Fruit fly (Drosophila melanogaster) whole organism, embryonic: ENCODE results near the gene CG12948.

Source experiments
- ATbp ChIP-seq: fragments of 200-800 bp; sonication (Bioruptor generic); optimal IDR thresholded peaks from 2 replicates; lab custom pipeline; 2017; ENCODE audit warnings: missing biosample characterization, mild to moderate bottlenecking, missing genetic modification characterization, missing genetic modification reagents
- Awh ChIP-seq: fragments of 200-800 bp; sonication (Bioruptor generic); IDR thresholded peaks from 2 replicates; pipeline ENCODE4, ENCODE4 v1.3.6; 2022; ENCODE audit warnings: missing biosample characterization, missing genetic modification characterization
- Blimp-1 ChIP-seq: fragments of 200-800 bp; sonication (Bioruptor generic); optimal IDR thresholded peaks from 3 replicates; lab custom pipeline; 2018; ENCODE audit warnings: missing biosample characterization, missing genetic modification characterization, mild to moderate bottlenecking, moderate library complexity, missing genetic modification reagents
- CG11247 ChIP-seq: fragments of 200-800 bp; sonication (Bioruptor generic); IDR thresholded peaks from 2 replicates; pipeline ENCODE4 v1.3.6; 2022; ENCODE audit warnings: missing biosample characterization, missing genetic modification characterization
- CG11695 ChIP-seq: fragments of 200-800 bp; sonication (Bioruptor generic); IDR thresholded peaks from 3 replicates; pipeline ENCODE4 v1.3.6; 2022; ENCODE audit warnings: missing biosample characterization, missing genetic modification characterization
- CG1233 ChIP-seq: fragments of 200-800 bp; sonication (Bioruptor generic); optimal IDR thresholded peaks from 4 replicates; lab custom pipeline; 2018; ENCODE audit warnings: missing biosample characterization, mild to moderate bottlenecking, missing genetic modification characterization
- CG12391 ChIP-seq: fragments of 200-800 bp; sonication (Bioruptor generic); optimal IDR thresholded peaks from 3 replicates; lab custom pipeline; 2018; ENCODE audit warnings: missing biosample characterization, mild to moderate bottlenecking, missing genetic modification characterization, moderate library complexity
- CG14050 ChIP-seq: fragments of 200-800 bp; sonication (Bioruptor generic); IDR thresholded peaks from 3 replicates; pipeline ENCODE4 v1.3.6; 2022; ENCODE audit warnings: missing biosample characterization, missing genetic modification characterization
- CG15011 ChIP-seq: fragments of 200-800 bp; sonication (Bioruptor generic); optimal IDR thresholded peaks from 3 replicates; lab custom pipeline; 2018; ENCODE audit warnings: missing biosample characterization, mild to moderate bottlenecking, missing genetic modification characterization
- CG15479 ChIP-seq: fragments of 200-800 bp; sonication (Bioruptor generic); optimal IDR thresholded peaks from 3 replicates; lab custom pipeline; 2019; ENCODE audit warnings: missing biosample characterization, mild to moderate bottlenecking, missing genetic modification characterization, moderate library complexity
- CG1647 ChIP-seq: fragments of 200-800 bp; sonication (Bioruptor generic); optimal IDR thresholded peaks from 3 replicates; lab custom pipeline; 2016; ENCODE audit warnings: missing biosample characterization, missing genetic modification characterization
- CG31365 ChIP-seq: fragments of 200-800 bp; sonication (Bioruptor generic); optimal IDR thresholded peaks from 2 replicates; lab custom pipeline; 2018; ENCODE audit warnings: missing biosample characterization, mild to moderate bottlenecking, missing genetic modification characterization
- CG31441 ChIP-seq: fragments of 200-800 bp; sonication (Bioruptor generic); IDR thresholded peaks from 2 replicates; pipeline ENCODE4 v1.3.6; 2022; ENCODE audit warnings: missing biosample characterization, missing genetic modification characterization
- CG32767 ChIP-seq: fragments of 200-800 bp; sonication (Bioruptor generic); IDR thresholded peaks from 2 replicates; pipeline ENCODE4 v1.3.6; 2022; ENCODE audit warnings: missing biosample characterization, missing genetic modification characterization
- CG32772 ChIP-seq: fragments of 200-800 bp; sonication (Bioruptor generic); IDR thresholded peaks from 2 replicates; pipeline ENCODE4 v1.3.6; 2022; ENCODE audit warnings: missing biosample characterization, missing genetic modification characterization
- CG33213 ChIP-seq: fragments of 200-800 bp; sonication (Bioruptor generic); optimal IDR thresholded peaks from 3 replicates; lab custom pipeline; 2016; ENCODE audit warnings: missing biosample characterization, missing genetic modification characterization
- CG3407 ChIP-seq: fragments of 200-800 bp; sonication (Bioruptor generic); optimal IDR thresholded peaks from 2 replicates; lab custom pipeline; 2018; ENCODE audit warnings: missing biosample characterization, mild to moderate bottlenecking, missing genetic modification characterization
- CG34422 ChIP-seq: fragments of 200-800 bp; sonication (Bioruptor generic); IDR thresholded peaks from 3 replicates; pipeline ENCODE4 v1.3.6; 2022; ENCODE audit warnings: missing biosample characterization, missing genetic modification characterization
- CG6175 ChIP-seq: fragments of 200-800 bp; sonication (Bioruptor generic); IDR thresholded peaks from 3 replicates; pipeline ENCODE4 v1.3.6; 2022; ENCODE audit warnings: missing biosample characterization, missing genetic modification characterization
- CG8089 ChIP-seq: fragments of 200-800 bp; sonication (Bioruptor generic); optimal IDR thresholded peaks from 3 replicates; lab custom pipeline; 2016; ENCODE audit warnings: missing biosample characterization, missing genetic modification characterization
- CG8944 ChIP-seq: fragments of 200-800 bp; sonication (Bioruptor generic); optimal IDR thresholded peaks from 3 replicates; lab custom pipeline; 2016; ENCODE audit warnings: missing biosample characterization, missing genetic modification characterization
- CG9437 ChIP-seq: fragments of 200-800 bp; sonication (Bioruptor generic); optimal IDR thresholded peaks from 2 replicates; lab custom pipeline; 2018; ENCODE audit warnings: missing biosample characterization, mild to moderate bottlenecking, missing genetic modification characterization
- Dip3 ChIP-seq: fragments of 200-800 bp; sonication (Bioruptor generic); optimal IDR thresholded peaks from 3 replicates; lab custom pipeline; 2016; ENCODE audit warnings: missing biosample characterization, missing genetic modification characterization
- Drgx ChIP-seq: fragments of 200-800 bp; sonication (Bioruptor generic); IDR thresholded peaks from 2 replicates; pipeline ENCODE4 v1.3.6; 2022; ENCODE audit warnings: missing biosample characterization, missing genetic modification characterization
- E2f2 ChIP-seq: fragments of 200-800 bp; sonication (Bioruptor generic); IDR thresholded peaks from 2 replicates; pipeline ENCODE4 v1.3.6; 2022; ENCODE audit warnings: missing biosample characterization, missing genetic modification characterization
- ERR ChIP-seq: fragments of 200-800 bp; sonication (Bioruptor generic); optimal IDR thresholded peaks from 2 replicates; lab custom pipeline; 2016; ENCODE audit warnings: missing biosample characterization, missing genetic modification characterization
- Ets65A ChIP-seq: fragments of 200-800 bp; sonication (Bioruptor generic); peaks from one replicate; lab custom pipeline; 2016; ENCODE audit warnings: missing biosample characterization, missing genetic modification characterization
- HHEX ChIP-seq: fragments of 200-800 bp; sonication (Bioruptor generic); optimal IDR thresholded peaks from 3 replicates; lab custom pipeline; 2017; ENCODE audit warnings: missing biosample characterization, mild to moderate bottlenecking, missing genetic modification characterization, missing genetic modification reagents
- Hmr ChIP-seq: fragments of 200-800 bp; sonication (Bioruptor generic); optimal IDR thresholded peaks from 3 replicates; lab custom pipeline; 2017; ENCODE audit warnings: mild to moderate bottlenecking, missing biosample characterization, missing genetic modification reagents, missing genetic modification characterization
- Med ChIP-seq: fragments of 200-800 bp; sonication (Bioruptor generic); peaks from one replicate; lab custom pipeline; 2016; ENCODE audit warnings: missing biosample characterization, missing genetic modification characterization, mild to moderate bottlenecking, inconsistent platforms, moderate library complexity
- Oli ChIP-seq: fragments of 200-800 bp; sonication (Bioruptor generic); optimal IDR thresholded peaks from 2 replicates; lab custom pipeline; 2018; ENCODE audit warnings: missing biosample characterization, mild to moderate bottlenecking, missing genetic modification characterization, moderate library complexity
- Sox100B ChIP-seq: fragments of 200-800 bp; sonication (Bioruptor generic); optimal IDR thresholded peaks from 3 replicates; lab custom pipeline; 2018; ENCODE audit warnings: missing biosample characterization, mild to moderate bottlenecking, missing genetic modification characterization
- amos ChIP-seq: fragments of 200-800 bp; sonication (Bioruptor generic); IDR thresholded peaks from 2 replicates; pipeline ENCODE4 v1.3.6; 2022; ENCODE audit warnings: missing biosample characterization, missing genetic modification characterization; ENCODE audit not compliant: partially characterized antibody
- eyg ChIP-seq: fragments of 200-800 bp; sonication (Bioruptor generic); optimal IDR thresholded peaks from 3 replicates; lab custom pipeline; 2016; ENCODE audit warnings: missing biosample characterization, missing genetic modification characterization
- gce ChIP-seq: fragments of 200-800 bp; sonication (Bioruptor generic); IDR thresholded peaks from 3 replicates; pipeline ENCODE4 v1.3.6; 2022; ENCODE audit warnings: missing biosample characterization, missing genetic modification characterization
- grau ChIP-seq: fragments of 200-800 bp; optimal IDR thresholded peaks from 3 replicates; lab custom pipeline; 2019; ENCODE audit warnings: missing biosample characterization, mild to moderate bottlenecking, missing genetic modification characterization, moderate library complexity
- gro ChIP-seq: fragments of 200-800 bp; sonication (Bioruptor generic); optimal IDR thresholded peaks from 2 replicates; lab custom pipeline; 2016; ENCODE audit warnings: missing biosample characterization, missing genetic modification characterization
- hth ChIP-seq: fragments of >200 bp; optimal IDR thresholded peaks from 2 replicates; lab custom pipeline; 2017; ENCODE audit warnings: inconsistent platforms
- maf-S ChIP-seq: fragments of 200-800 bp; sonication (Bioruptor generic); optimal IDR thresholded peaks from 2 replicates; lab custom pipeline; 2016; ENCODE audit warnings: missing biosample characterization, missing genetic modification characterization
- mirr ChIP-seq: fragments of 200-800 bp; sonication (Bioruptor generic); optimal IDR thresholded peaks from 3 replicates; lab custom pipeline; 2018; ENCODE audit warnings: missing biosample characterization, mild to moderate bottlenecking, missing genetic modification characterization
- mld ChIP-seq: fragments of 200-800 bp; sonication (Bioruptor generic); IDR thresholded peaks from 3 replicates; pipeline ENCODE4 v1.3.6; 2022; ENCODE audit warnings: missing biosample characterization, missing genetic modification characterization; ENCODE audit not compliant: partially characterized antibody
- oc ChIP-seq: fragments of 200-800 bp; sonication (Bioruptor generic); optimal IDR thresholded peaks from 2 replicates; lab custom pipeline; 2018; ENCODE audit warnings: missing biosample characterization, mild to moderate bottlenecking, missing genetic modification characterization, moderate library complexity
- otp ChIP-seq: fragments of 200-800 bp; sonication (Bioruptor generic); IDR thresholded peaks from 3 replicates; pipeline ENCODE4, ENCODE4 v1.3.6; 2022; ENCODE audit warnings: missing biosample characterization, missing genetic modification characterization
- pzg ChIP-seq: fragments of 200-800 bp; sonication (Bioruptor generic); optimal IDR thresholded peaks from 3 replicates; lab custom pipeline; 2018; ENCODE audit warnings: missing biosample characterization, mild to moderate bottlenecking, missing genetic modification characterization, moderate library complexity
- schlank ChIP-seq: fragments of 200-800 bp; sonication (Bioruptor generic); optimal IDR thresholded peaks from 2 replicates; lab custom pipeline; 2018; ENCODE audit warnings: missing biosample characterization, mild to moderate bottlenecking, missing genetic modification characterization
- sens ChIP-seq: fragments of 200-800 bp; sonication (Bioruptor generic); peaks from one replicate; lab custom pipeline; 2016; ENCODE audit warnings: missing biosample characterization, missing genetic modification characterization
- sim ChIP-seq: fragments of 200-800 bp; sonication (Bioruptor generic); IDR thresholded peaks from 2 replicates; pipeline ENCODE4 v1.3.6; 2022; ENCODE audit warnings: missing biosample characterization, missing genetic modification characterization
- tll ChIP-seq, 2 experiments: fragments of 200-800 bp in 1 of 2; fragments of >200 bp in 1 of 2; sonication (Bioruptor generic) in 1 of 2; optimal IDR thresholded peaks; 2 replicates each; lab custom pipeline; 2017 to 2019; ENCODE audit warnings: missing biosample characterization in 2 of 2, missing genetic modification characterization in 2 of 2, mild to moderate bottlenecking in 1 of 2, moderate library complexity in 1 of 2
- toy ChIP-seq: fragments of 200-800 bp; sonication (Bioruptor generic); IDR thresholded peaks from 2 replicates; pipeline ENCODE4 v1.3.6; 2022; ENCODE audit warnings: missing biosample characterization, missing genetic modification characterization
- tup ChIP-seq: fragments of 200-800 bp; sonication (Bioruptor generic); optimal IDR thresholded peaks from 2 replicates; lab custom pipeline; 2016; ENCODE audit warnings: missing biosample characterization, mild to moderate bottlenecking, missing genetic modification characterization, moderate library complexity
- zf30C ChIP-seq: fragments of 200-800 bp; sonication (Bioruptor generic); optimal IDR thresholded peaks from 3 replicates; lab custom pipeline; 2018; ENCODE audit warnings: missing biosample characterization, mild to moderate bottlenecking, missing genetic modification characterization

CG12948 gene

dm6 chr3R:9705008-9705628 lies 42.4 kb downstream of the CG12948 start, which contains the start of gene Unc-115a (continued):
- TF ChIP-seq CG6175 (GFP tag; lab: Robert Waterston, UW): no peak
- no peak for TF ChIP-seq mld
- no peak for TF ChIP-seq CG3407
- peak; percentile 51 for TF ChIP-seq ERR (GFP tag; lab: Kevin White, UChicago)
- TF ChIP-seq Sox100B (GFP tag; lab: Kevin White, UChicago): no peak
- peak; percentile 23 for TF ChIP-seq Blimp-1 (GFP tag; lab: Kevin White, UChicago)
- peak; percentile 93 for TF ChIP-seq sens
- peak; percentile 36 for TF ChIP-seq CG1647
- no peak for TF ChIP-seq CG11695 (GFP tag; lab: Robert Waterston, UW)
- TF ChIP-seq eyg (GFP tag; lab: Kevin White, UChicago): peak; percentile 55
- peak; percentile 40 for TF ChIP-seq mirr
- peak; percentile 25 for TF ChIP-seq Dip3 (GFP tag; lab: Kevin White, UChicago)
- peak; percentile 93 for TF ChIP-seq Med (GFP tag; lab: Kevin White, UChicago)
- no peak for TF ChIP-seq Oli (tag; lab: Kevin White, UChicago)
- TF ChIP-seq otp: no peak
- TF ChIP-seq CG9437: no peak
- TF ChIP-seq gce (GFP tag; lab: Robert Waterston, UW): no peak
- peak; percentile 42 for TF ChIP-seq CG31365
- TF ChIP-seq zf30C: peak; percentile 30
- peak; percentile 97 for TF ChIP-seq pzg (GFP tag; lab: Kevin White, UChicago)
- TF ChIP-seq tll (GFP tag; optimal IDR thresholded peaks at IDR 0.05; lab: Kevin White, UChicago): no peak
- peak; percentile 31 for TF ChIP-seq maf-S (GFP tag; lab: Kevin White, UChicago)
- peak; percentile 13 for TF ChIP-seq schlank (tag; lab: Kevin White, UChicago)
- TF ChIP-seq CG32772 (GFP tag; lab: Robert Waterston, UW): no peak
- TF ChIP-seq amos: no peak
- no peak for TF ChIP-seq E2f2 (GFP tag; lab: Robert Waterston, UW)
- no peak for TF ChIP-seq HHEX
- no peak for TF ChIP-seq Awh (GFP tag; lab: Robert Waterston, UW)
- no peak for TF ChIP-seq CG31441 (GFP tag; lab: Robert Waterston, UW)
- TF ChIP-seq CG32767 (GFP tag; lab: Robert Waterston, UW): no peak
- no peak for TF ChIP-seq ATbp (GFP tag; lab: Kevin White, UChicago)
- no peak for TF ChIP-seq CG14050
- peak; percentile 42 for TF ChIP-seq CG8944 (GFP tag; lab: Kevin White, UChicago)
- TF ChIP-seq sim: no peak
- no peak for TF ChIP-seq oc
- TF ChIP-seq toy: no peak
- no peak for TF ChIP-seq tup
- peak; percentile 50 for TF ChIP-seq grau (tag; lab: Kevin White, UChicago)
- TF ChIP-seq hth (lab: Kevin White, UChicago): no peak
- TF ChIP-seq Hmr (GFP tag; lab: Kevin White, UChicago): peak; percentile 83
- no peak for TF ChIP-seq CG34422 (GFP tag; lab: Robert Waterston, UW)
- peak; percentile 90 for TF ChIP-seq Ets65A (GFP tag; lab: Kevin White, UChicago)
- TF ChIP-seq CG12391: peak; percentile 59
- peak; percentile 77 for TF ChIP-seq CG15479 (GFP tag; lab: Kevin White, UChicago)
- TF ChIP-seq CG33213 (GFP tag; lab: Kevin White, UChicago): peak; percentile 76
- peak; percentile 8 for TF ChIP-seq CG8089 (GFP tag; lab: Kevin White, UChicago)
- TF ChIP-seq Drgx (GFP tag; lab: Robert Waterston, UW): no peak
- peak; percentile 73 for TF ChIP-seq gro (GFP tag; lab: Kevin White, UChicago)
- TF ChIP-seq CG11247 (GFP tag; lab: Robert Waterston, UW): no peak
- TF ChIP-seq CG15011: no peak
- peak; percentile 5 for TF ChIP-seq CG1233 (GFP tag; lab: Kevin White, UChicago)
